Fruit fly (Drosophila melanogaster): ENCODE data around the gene CG5079.
A peak's percentile ranks its signal among the peaks of the same experiment; 100 is the strongest.

CG5079 gene

DNA sequence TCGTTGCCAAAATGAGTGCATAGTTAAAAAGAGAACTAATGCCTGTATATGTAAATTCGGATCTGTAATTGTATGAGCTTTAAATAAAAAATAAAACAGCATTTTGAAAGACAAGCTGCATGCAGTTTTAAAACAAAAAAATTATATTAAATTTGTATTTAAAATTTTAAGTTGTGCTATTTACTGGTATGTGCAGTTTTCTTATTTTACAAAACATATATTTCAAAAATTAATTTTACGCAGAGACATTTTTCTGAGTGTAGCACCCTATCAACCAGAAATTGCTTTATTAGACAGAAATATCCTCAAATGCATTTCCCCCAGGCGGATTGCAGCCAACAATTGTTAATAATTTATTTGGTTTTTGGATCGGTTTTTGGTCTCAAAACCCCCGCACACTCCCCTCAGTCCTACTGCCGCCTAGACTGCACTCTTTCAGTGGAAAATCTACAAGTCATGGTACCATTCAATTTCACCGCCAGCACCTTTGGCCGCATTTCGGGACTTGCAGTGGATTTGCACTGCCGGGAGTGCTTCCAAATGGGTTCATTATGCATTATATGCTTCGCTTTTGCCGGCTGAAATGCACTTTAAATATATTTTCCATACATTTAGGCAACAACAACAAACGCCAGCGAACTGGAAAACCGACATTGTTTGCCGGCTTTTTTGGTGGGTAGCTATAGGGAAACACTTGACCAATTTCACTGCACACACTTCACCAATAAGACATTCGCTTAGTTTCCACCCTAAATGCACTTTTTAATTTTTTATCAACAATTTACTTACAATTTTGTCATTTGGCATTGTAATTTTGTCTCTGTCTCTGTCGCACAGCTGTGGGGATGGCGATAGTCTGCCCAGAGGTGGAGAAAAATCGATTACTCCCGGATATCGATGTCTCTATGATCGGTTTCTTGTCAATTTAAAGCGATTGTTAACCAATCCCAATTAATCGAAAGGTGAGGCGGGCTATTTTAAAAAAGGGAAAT, 10.6 kb downstream of the CG5079 start, which contains the start of gene Npl4:
TSS of gene Npl4 (minus strand) at position 863 of the 992 bp plus-strand sequence.
- TF ChIP-seq pan (optimal IDR thresholded peaks at IDR 0.05) = no peak
- TF ChIP-seq Dll (optimal IDR thresholded peaks at IDR 0.05) = no peak
- TF ChIP-seq CG8478 (optimal IDR thresholded peaks at IDR 0.05) = no peak
- TF ChIP-seq usp (GFP tag; optimal IDR thresholded peaks at IDR 0.05) = no peak
- no peak for TF ChIP-seq psq (optimal IDR thresholded peaks at IDR 0.05)
- TF ChIP-seq EcR (GFP tag; optimal IDR thresholded peaks at IDR 0.05) = no peak

DNA sequence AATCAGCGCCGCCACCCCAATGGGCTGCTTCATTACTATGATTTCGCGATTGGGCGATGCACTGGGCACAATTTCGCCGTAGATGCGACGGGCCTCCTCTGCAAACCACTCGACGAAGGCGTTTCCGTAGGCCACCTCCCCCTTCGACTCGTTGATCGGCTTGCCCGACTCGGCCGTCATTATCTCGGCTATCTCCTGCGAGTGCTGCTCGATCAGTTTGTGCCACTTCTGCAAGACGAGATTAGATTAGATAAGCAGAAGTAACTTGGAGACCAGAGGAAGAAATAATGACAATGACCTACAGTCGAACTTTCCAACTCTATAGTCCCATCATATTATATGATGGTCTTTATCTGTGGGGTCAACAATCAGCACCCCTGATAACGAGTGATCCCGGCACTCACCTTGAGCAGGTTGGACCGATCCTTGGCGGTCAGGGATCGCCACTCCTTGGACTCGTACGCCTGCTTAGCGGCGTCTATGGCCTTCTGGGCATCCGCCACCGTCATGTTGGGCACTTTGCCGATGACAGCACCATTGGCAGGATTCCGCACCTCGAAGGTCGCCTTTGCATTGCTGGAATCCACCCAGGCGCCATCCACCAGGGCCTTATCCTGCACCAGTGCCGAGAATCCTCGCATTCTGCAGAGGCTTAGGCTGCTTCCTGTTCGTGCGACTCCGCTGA, 12.6 kb downstream of the CG5079 start:
- TF ChIP-seq psq (optimal IDR thresholded peaks at IDR 0.05) = no peak
- no peak for TF ChIP-seq EcR (GFP tag; optimal IDR thresholded peaks at IDR 0.05)
- no peak for TF ChIP-seq Dll (optimal IDR thresholded peaks at IDR 0.05)
- no peak for TF ChIP-seq CG8478 (optimal IDR thresholded peaks at IDR 0.05)
- no peak for TF ChIP-seq pan (optimal IDR thresholded peaks at IDR 0.05)
- TF ChIP-seq usp (GFP tag; optimal IDR thresholded peaks at IDR 0.05) = no peak

dm6 chr3R:25626625-25627275, 13.3 kb downstream of the CG5079 start, which contains the start of gene Ssadh:
TSS of gene Ssadh (minus strand) at chr3R:25626924.
- TF ChIP-seq psq (optimal IDR thresholded peaks at IDR 0.05) = no peak
- TF ChIP-seq EcR (GFP tag; optimal IDR thresholded peaks at IDR 0.05) = no peak
- TF ChIP-seq CG8478 (optimal IDR thresholded peaks at IDR 0.05) = no peak
- TF ChIP-seq pan (optimal IDR thresholded peaks at IDR 0.05) = no peak
- TF ChIP-seq Dll (optimal IDR thresholded peaks at IDR 0.05) = no peak
- TF ChIP-seq usp (GFP tag; optimal IDR thresholded peaks at IDR 0.05) = no peak

- TF ChIP-seq CG8478 (optimal IDR thresholded peaks at IDR 0.05) (no peak), psq (optimal IDR thresholded peaks at IDR 0.05) (no peak), usp (GFP tag; optimal IDR thresholded peaks at IDR 0.05) (no peak), pan (optimal IDR thresholded peaks at IDR 0.05) (no peak), EcR (GFP tag; optimal IDR thresholded peaks at IDR 0.05) (no peak), Dll (optimal IDR thresholded peaks at IDR 0.05) (no peak)
Observed at dm6 chr3R:25628657-25629056, 15.2 kb downstream of the CG5079 start.

dm6 chr3R:25630541-25630940, 17.1 kb downstream of the CG5079 start:
- no peak for TF ChIP-seq Dll (optimal IDR thresholded peaks at IDR 0.05)
- TF ChIP-seq pan (optimal IDR thresholded peaks at IDR 0.05) = no peak
- TF ChIP-seq EcR (GFP tag; optimal IDR thresholded peaks at IDR 0.05) = no peak
- no peak for TF ChIP-seq psq (optimal IDR thresholded peaks at IDR 0.05)
- TF ChIP-seq CG8478 (optimal IDR thresholded peaks at IDR 0.05) = no peak
- TF ChIP-seq usp (GFP tag; optimal IDR thresholded peaks at IDR 0.05) = no peak

- TF ChIP-seq Dll (optimal IDR thresholded peaks at IDR 0.05) (no peak), pan (optimal IDR thresholded peaks at IDR 0.05) (no peak), EcR (GFP tag; optimal IDR thresholded peaks at IDR 0.05) (no peak), CG8478 (optimal IDR thresholded peaks at IDR 0.05) (no peak), psq (optimal IDR thresholded peaks at IDR 0.05) (no peak), usp (GFP tag; optimal IDR thresholded peaks at IDR 0.05) (no peak)
Observed at dm6 chr3R:25631079-25631478, 17.6 kb downstream of the CG5079 start.

DNA sequence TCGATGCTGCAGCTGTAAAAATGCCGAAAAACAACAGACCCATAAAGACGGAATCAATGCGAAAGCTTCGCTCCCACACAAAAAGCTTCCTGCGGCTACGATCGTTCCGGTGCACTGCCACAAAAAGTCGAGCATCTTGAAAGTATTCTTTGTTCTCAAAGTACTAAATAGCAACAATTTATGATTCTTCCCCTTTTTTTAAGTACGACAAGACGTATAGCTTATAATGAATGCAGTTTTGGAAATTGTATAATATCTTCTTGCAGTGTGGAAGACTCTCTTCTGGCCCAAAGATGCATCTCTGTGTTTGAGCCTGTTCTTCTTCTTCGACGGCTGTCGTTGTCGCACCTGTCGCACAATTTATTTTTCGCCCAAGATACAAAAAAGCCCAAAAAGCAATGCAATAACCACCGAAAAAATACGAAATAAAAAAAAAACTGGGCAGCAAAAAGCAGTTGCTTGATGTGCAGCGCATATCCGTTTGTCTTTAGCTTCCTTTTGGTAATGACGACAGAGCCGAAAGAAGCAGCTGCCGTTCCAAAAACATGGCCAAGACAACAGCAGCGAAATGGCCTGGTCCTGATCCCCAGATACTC, 20.5 kb downstream of the CG5079 start:
- TF ChIP-seq pan (optimal IDR thresholded peaks at IDR 0.05) (no peak), CG8478 (optimal IDR thresholded peaks at IDR 0.05) (no peak), EcR (GFP tag; optimal IDR thresholded peaks at IDR 0.05) (no peak)

DNA sequence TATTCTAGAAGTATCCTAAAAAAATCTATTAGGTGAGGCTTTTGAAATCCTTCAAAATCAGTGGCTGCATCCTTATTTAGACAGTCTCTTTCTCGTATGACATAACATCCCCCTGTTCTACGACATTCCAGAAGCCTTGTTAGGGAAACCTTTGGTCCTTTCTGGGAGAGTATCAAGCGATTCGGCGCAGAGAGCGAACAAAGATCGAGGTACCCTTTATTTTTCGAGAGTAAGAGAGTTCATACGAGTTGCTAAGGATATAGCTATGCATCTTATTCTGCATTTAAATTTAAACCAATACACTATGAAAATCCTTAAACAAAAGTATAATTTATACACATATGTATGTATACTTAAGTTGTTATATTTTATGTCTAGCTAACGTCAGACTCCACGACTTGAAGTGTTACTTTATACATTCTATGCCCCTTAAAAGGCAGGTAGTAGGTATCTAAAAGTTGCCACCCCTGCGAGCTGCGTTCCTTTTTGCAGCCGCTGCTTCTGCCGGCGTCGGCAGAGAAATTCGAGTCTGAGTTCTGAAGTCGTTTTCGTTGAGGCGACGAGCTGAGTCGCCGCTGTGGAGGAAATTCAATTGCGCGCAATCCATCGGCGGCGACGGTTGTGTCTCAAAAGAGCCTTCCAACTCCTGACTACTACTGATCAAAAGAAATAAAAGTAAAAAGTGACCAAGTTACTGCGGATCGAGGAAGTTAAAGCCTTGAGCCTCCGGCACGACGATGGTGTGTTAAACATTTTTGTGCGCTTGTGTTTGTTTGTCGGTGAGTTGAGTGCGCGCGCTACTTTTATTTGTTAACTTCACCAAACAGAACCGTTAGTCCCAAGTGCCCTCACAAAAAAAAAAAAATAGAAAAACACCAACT, 24.1 kb downstream of the CG5079 start, which contains the start of gene jigr1:
TSS of gene jigr1 (plus strand) at position 550 of the 881 bp plus-strand sequence.
- TF ChIP-seq CG8478 (optimal IDR thresholded peaks at IDR 0.05) (no peak), pan (optimal IDR thresholded peaks at IDR 0.05) (peak; percentile 91), EcR (GFP tag; optimal IDR thresholded peaks at IDR 0.05) (no peak)

dm6 chr3R:25638381-25638780, 24.9 kb downstream of the CG5079 start:
- TF ChIP-seq EcR (GFP tag; optimal IDR thresholded peaks at IDR 0.05) (no peak), psq (optimal IDR thresholded peaks at IDR 0.05) (no peak), CG8478 (optimal IDR thresholded peaks at IDR 0.05) (no peak), Dll (optimal IDR thresholded peaks at IDR 0.05) (no peak), pan (optimal IDR thresholded peaks at IDR 0.05) (no peak), usp (GFP tag; optimal IDR thresholded peaks at IDR 0.05) (no peak)

dm6 chr3R:25638961-25639360, 25.5 kb downstream of the CG5079 start:
- no peak for TF ChIP-seq EcR (GFP tag; optimal IDR thresholded peaks at IDR 0.05)
- no peak for TF ChIP-seq CG8478 (optimal IDR thresholded peaks at IDR 0.05)
- no peak for TF ChIP-seq usp (GFP tag; optimal IDR thresholded peaks at IDR 0.05)
- TF ChIP-seq pan (optimal IDR thresholded peaks at IDR 0.05) = no peak
